Worm (Caenorhabditis elegans): ENCODE data around the gene fzy-1.

The fzy-1 gene

ce11 chrII:5511417-5512353 lies 11.1 kb downstream of the fzy-1 start (continued):
- no peak for TF ChIP-seq F52B5.7 (tag; optimal IDR thresholded peaks at IDR 0.05)
- no peak for TF ChIP-seq C06A6.2 (GFP tag; conservative IDR thresholded peaks at IDR 0.05)
- peak in 1 of 3 experiments; percentile 13 for TF ChIP-seq lin-35 (GFP tag; optimal IDR thresholded peaks at IDR 0.05)
- TF ChIP-seq let-607 (tag; optimal IDR thresholded peaks at IDR 0.05), result no peak
- TF ChIP-seq ztf-26 (tag; optimal IDR thresholded peaks at IDR 0.05), result no peak
- TF ChIP-seq ccch-3 (GFP tag; optimal IDR thresholded peaks at IDR 0.05), result no peak
- TF ChIP-seq chd-7 (tag; optimal IDR thresholded peaks at IDR 0.05), result no peak
- TF ChIP-seq ets-4 (GFP tag; optimal IDR thresholded peaks at IDR 0.05), result no peak
- no peak for TF ChIP-seq lin-40 (tag; optimal IDR thresholded peaks at IDR 0.05)
- TF ChIP-seq nfya-1 (tag; optimal IDR thresholded peaks at IDR 0.05; ENCODE audit: borderline replicate concordance, insufficient read depth), result no peak
- TF ChIP-seq atf-7 (tag; optimal IDR thresholded peaks at IDR 0.05), result peak; percentile 16
- TF ChIP-seq egl-44 (GFP tag; IDR thresholded peaks at IDR 0.05), result no peak
- no peak for TF ChIP-seq egl-18 (GFP tag; IDR thresholded peaks at IDR 0.05)
- no peak for TF ChIP-seq ceh-79 (tag; optimal IDR thresholded peaks at IDR 0.05)
- TF ChIP-seq B0019.2 (GFP tag; conservative IDR thresholded peaks at IDR 0.05), result no peak
- no peak for TF ChIP-seq B0035.1 (tag; optimal IDR thresholded peaks at IDR 0.05)
- TF ChIP-seq hlh-26 (GFP tag; conservative IDR thresholded peaks at IDR 0.05), result no peak
- no peak for TF ChIP-seq snpc-3.4 (tag; optimal IDR thresholded peaks at IDR 0.05)
- TF ChIP-seq repo-1 (tag; optimal IDR thresholded peaks at IDR 0.05), result no peak
- TF ChIP-seq lin-26 (GFP tag; IDR thresholded peaks at IDR 0.05), result no peak
- no peak for TF ChIP-seq ztf-25 (GFP tag; IDR thresholded peaks at IDR 0.05)
- no peak for TF ChIP-seq hsf-1 (GFP tag; IDR thresholded peaks at IDR 0.05)
- no peak for TF ChIP-seq lsy-27 (tag; optimal IDR thresholded peaks at IDR 0.05; ENCODE audit: borderline replicate concordance, insufficient read depth)
- TF ChIP-seq F22D6.2 (tag; optimal IDR thresholded peaks at IDR 0.05), result no peak
- no peak for TF ChIP-seq tbx-9 (tag; optimal IDR thresholded peaks at IDR 0.05; ENCODE audit: borderline replicate concordance)
- TF ChIP-seq B0336.3 (GFP tag; IDR thresholded peaks at IDR 0.05), result no peak
- no peak for TF ChIP-seq egrh-3 (GFP tag; IDR thresholded peaks at IDR 0.05)
- no peak for TF ChIP-seq Y56A3A.18 (GFP tag; IDR thresholded peaks at IDR 0.05)
- peak; percentile 76 for TF ChIP-seq xnd-1 (tag; optimal IDR thresholded peaks at IDR 0.05)
- TF ChIP-seq zim-3 (tag; optimal IDR thresholded peaks at IDR 0.05), result no peak
- no peak for TF ChIP-seq snpc-1.1 (tag; optimal IDR thresholded peaks at IDR 0.05; ENCODE audit: insufficient read depth)
- TF ChIP-seq ceh-40 (GFP tag; IDR thresholded peaks at IDR 0.05), result no peak
- TF ChIP-seq nhr-27 (tag; optimal IDR thresholded peaks at IDR 0.05), result no peak
- no peak for TF ChIP-seq mes-4 (tag; optimal IDR thresholded peaks at IDR 0.05)
- no peak for TF ChIP-seq T26A5.8 (tag; optimal IDR thresholded peaks at IDR 0.05)
- peak; percentile 1 for TF ChIP-seq attf-5 (GFP tag; optimal IDR thresholded peaks at IDR 0.05)
- TF ChIP-seq aptf-3 (GFP tag; IDR thresholded peaks at IDR 0.05), result no peak
- peak; percentile 7 for TF ChIP-seq K12H6.12 (tag; optimal IDR thresholded peaks at IDR 0.05)
- TF ChIP-seq efl-1 (GFP tag; optimal IDR thresholded peaks at IDR 0.05), result no peak
- no peak for TF ChIP-seq ztf-22 (GFP tag; optimal IDR thresholded peaks at IDR 0.05)
- TF ChIP-seq somi-1 (GFP tag; optimal IDR thresholded peaks at IDR 0.05), result no peak
- no peak for TF ChIP-seq dpff-1 (tag; optimal IDR thresholded peaks at IDR 0.05)
- peak; percentile 4 for TF ChIP-seq lin-54 (GFP tag; optimal IDR thresholded peaks at IDR 0.05)
- TF ChIP-seq tbp1 (GFP tag; optimal IDR thresholded peaks at IDR 0.05), result no peak
- TF ChIP-seq B0261.1 (tag; optimal IDR thresholded peaks at IDR 0.05), result no peak
- no peak for TF ChIP-seq hmg-1.2 (GFP tag; IDR thresholded peaks at IDR 0.05)
- no peak for TF ChIP-seq Y53F4B.3 (GFP tag; IDR thresholded peaks at IDR 0.05)

Measured in whole organism, young adult.